Fruit fly (Drosophila melanogaster): ENCODE data around the gene Ufd1.
A peak's percentile ranks its signal among the peaks of the same experiment; 100 is the strongest.

Ufd1 gene

DNA sequence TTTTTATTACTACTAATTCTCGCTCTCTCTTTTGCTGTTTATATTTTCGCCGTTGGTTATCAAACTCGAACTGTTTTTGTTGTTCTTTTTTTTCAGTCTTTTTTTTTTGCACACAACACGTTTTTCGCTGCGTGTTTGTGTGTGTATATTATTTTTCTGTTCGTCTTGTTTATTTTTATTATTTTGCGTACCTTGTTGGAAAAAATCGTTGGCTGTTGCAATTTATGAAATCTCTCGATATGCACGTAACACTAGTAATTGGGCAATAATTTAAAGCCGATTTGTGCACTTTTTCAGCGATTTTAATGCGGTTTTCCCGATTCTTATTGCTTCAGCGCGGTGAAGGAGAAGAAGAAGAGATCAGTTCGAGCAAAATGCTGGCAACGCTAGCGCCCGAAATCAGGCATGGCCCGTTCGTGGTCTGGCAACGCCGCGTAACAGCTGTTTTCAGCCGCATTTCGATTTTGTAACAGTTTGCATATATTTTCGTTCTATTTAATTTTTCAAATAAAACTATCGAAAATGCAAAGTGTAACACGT is 2.5 kb downstream of the Ufd1 start, which contains the start of the genes FoxK and mRpL2 (continued):
- TF ChIP-seq CG11762 (GFP tag; optimal IDR thresholded peaks at IDR 0.05; ENCODE audit: insufficient read depth) (peak; percentile 57), net (GFP tag; optimal IDR thresholded peaks at IDR 0.05) (peak; percentile 84), CG32006 (GFP tag; optimal IDR thresholded peaks at IDR 0.05) (peak; percentile 77), Ets21C (GFP tag; optimal IDR thresholded peaks at IDR 0.05) (peak; percentile 22), CG10669 (GFP tag; optimal IDR thresholded peaks at IDR 0.05) (peak; percentile 84), achi (GFP tag; optimal IDR thresholded peaks at IDR 0.05) (peak; percentile 66), dsx (GFP tag; optimal IDR thresholded peaks at IDR 0.05; ENCODE audit: poor library complexity, severe bottlenecking) (peak; percentile 77), Eip93F (GFP tag; optimal IDR thresholded peaks at IDR 0.05) (no peak), CG34406 (GFP tag; optimal IDR thresholded peaks at IDR 0.05) (peak; percentile 51), Sox15 (GFP tag; optimal IDR thresholded peaks at IDR 0.05) (no peak), CG31627 (GFP tag; optimal IDR thresholded peaks at IDR 0.05) (no peak), Eip78C (GFP tag) (peak; percentile 90), CG9139 (GFP tag; optimal IDR thresholded peaks at IDR 0.05) (peak; percentile 94), Lpt (GFP tag; optimal IDR thresholded peaks at IDR 0.05) (peak; percentile 91)

dm6 chr3L:11119901-11120418 is 3.1 kb downstream of the Ufd1 start:
- TF ChIP-seq vri (GFP tag; optimal IDR thresholded peaks at IDR 0.05) (peak; percentile 78), CG11902 (GFP tag; optimal IDR thresholded peaks at IDR 0.05) (no peak), CG15336 (GFP tag; IDR thresholded peaks at IDR 0.05) (no peak), CG6163 (GFP tag; IDR thresholded peaks at IDR 0.05) (no peak), achi (GFP tag; optimal IDR thresholded peaks at IDR 0.05) (no peak), CG10631 (GFP tag; optimal IDR thresholded peaks at IDR 0.05) (no peak), eg (GFP tag; IDR thresholded peaks at IDR 0.05) (no peak), cyc (GFP tag; optimal IDR thresholded peaks at IDR 0.05) (no peak), fkh (GFP tag; optimal IDR thresholded peaks at IDR 0.05) (peak; percentile 98)

DNA sequence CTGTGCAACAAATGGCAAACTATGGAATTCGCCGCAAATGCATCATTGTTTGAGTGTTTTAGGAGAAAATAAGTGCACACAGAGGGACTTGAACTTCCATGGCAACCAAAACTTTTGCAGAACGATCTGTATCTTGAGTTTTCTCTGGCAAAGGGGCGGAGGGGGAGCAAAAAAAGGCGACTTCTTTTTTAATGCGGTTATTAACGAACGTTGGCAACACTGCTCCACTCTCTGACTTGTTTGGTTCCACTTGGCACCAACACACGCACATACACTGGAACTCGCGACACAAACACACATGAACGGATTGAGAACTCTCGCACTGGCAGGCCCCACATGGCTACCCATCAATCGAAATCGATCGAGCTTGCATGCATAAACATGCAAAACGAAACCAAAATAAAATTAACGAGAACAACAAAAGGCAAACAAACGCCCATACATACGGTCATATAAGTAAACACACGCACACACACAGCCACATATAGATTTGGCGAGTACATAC is 3.6 kb downstream of the Ufd1 start:
- TF ChIP-seq salr (GFP tag; optimal IDR thresholded peaks at IDR 0.05) (peak in 1 of 2 experiments; percentile 19), fd85E (GFP tag; optimal IDR thresholded peaks at IDR 0.05) (no peak), Gug (GFP tag; IDR thresholded peaks at IDR 0.05) (0 out of 2 replicates have a peak, but pooled peaks have one; percentile 9), fd59A (GFP tag; optimal IDR thresholded peaks at IDR 0.05) (no peak), eg (GFP tag; IDR thresholded peaks at IDR 0.05) (peak; percentile 60; the same call in 2 of the 3 replicates), CG9139 (GFP tag; optimal IDR thresholded peaks at IDR 0.05) (peak; percentile 13), CG6163 (GFP tag; IDR thresholded peaks at IDR 0.05) (peak; percentile 60; the same call in 2 of the 3 replicates), svp (GFP tag) (peak; percentile 60), Sox14 (GFP tag; optimal IDR thresholded peaks at IDR 0.05) (peak; percentile 18), Met (GFP tag; optimal IDR thresholded peaks at IDR 0.05) (peak; percentile 5), Hr38 (GFP tag; optimal IDR thresholded peaks at IDR 0.05) (no peak), OdsH (GFP tag; optimal IDR thresholded peaks at IDR 0.05) (no peak), CG31627 (GFP tag; optimal IDR thresholded peaks at IDR 0.05) (peak; percentile 19), Hr39 (GFP tag; optimal IDR thresholded peaks at IDR 0.05) (peak; percentile 7), CG3032 (tag; optimal IDR thresholded peaks at IDR 0.05) (peak; percentile 4), lz (GFP tag; optimal IDR thresholded peaks at IDR 0.05) (no peak), esn (GFP tag; optimal IDR thresholded peaks at IDR 0.05) (peak; percentile 1)

All from whole organism, prepupa.